Worm (Caenorhabditis elegans): ENCODE results near the gene C36C5.4.

DNA sequence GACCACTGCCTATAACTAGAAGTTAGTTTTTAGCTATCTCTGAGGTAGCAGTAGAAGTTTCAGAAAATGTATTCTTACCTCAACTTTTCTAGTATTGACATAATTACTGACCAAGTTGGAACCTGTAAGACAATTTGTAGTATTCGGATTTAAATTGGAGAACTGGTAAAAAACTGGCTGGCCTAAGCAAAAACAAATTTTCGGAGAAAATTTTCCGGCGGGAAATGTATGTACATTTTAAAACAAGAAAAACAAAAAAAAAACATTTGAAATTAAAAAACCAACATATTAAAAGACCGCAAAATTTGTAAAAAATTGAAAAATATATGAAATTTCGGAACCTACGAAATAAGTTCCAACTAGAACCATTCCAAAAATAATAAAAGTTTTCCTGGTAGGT is 19.4 kb upstream of the C36C5.4 start, which contains the start of gene srab-11:
- TF ChIP-seq dpl-1 (GFP tag; optimal IDR thresholded peaks at IDR 0.05) (no peak), jun-1 (tag; optimal IDR thresholded peaks at IDR 0.05) (no peak), ztf-11 (tag; optimal IDR thresholded peaks at IDR 0.05) (no peak), nhr-25 (tag; optimal IDR thresholded peaks at IDR 0.05; ENCODE audit: borderline replicate concordance, insufficient read depth) (no peak), nhr-76 (tag; optimal IDR thresholded peaks at IDR 0.05) (no peak), unc-62 (GFP tag; optimal IDR thresholded peaks at IDR 0.05 in 1 of 2) (no peak), unc-62 (tag; optimal IDR thresholded peaks at IDR 0.05) (no peak), nhr-10 (tag; optimal IDR thresholded peaks at IDR 0.05) (no peak)

Measured in whole organism, L4 larva.